Fruit fly (Drosophila melanogaster): ENCODE data around the gene Btk.

The Btk gene

dm6 chr2L:8211070-8211469, 89.8 kb downstream of the Btk start, which contains the start of gene Ssb-c31a (continued):
- TF ChIP-seq CG12769 (tag; optimal IDR thresholded peaks at IDR 0.05) (peak; percentile 41), CG9876 (GFP tag; optimal IDR thresholded peaks at IDR 0.05) (no peak), vnd (GFP tag; IDR thresholded peaks at IDR 0.05; ENCODE audit: partially characterized antibody) (peak; percentile 70), oc (tag; optimal IDR thresholded peaks at IDR 0.05) (no peak), Sox102F (GFP tag; optimal IDR thresholded peaks at IDR 0.05) (no peak), cg (GFP tag; optimal IDR thresholded peaks at IDR 0.05) (peak; percentile 9), CG14710 (tag; optimal IDR thresholded peaks at IDR 0.05) (peak; percentile 71), CG3407 (GFP tag; optimal IDR thresholded peaks at IDR 0.05) (peak; percentile 18), Doc3 (GFP tag; IDR thresholded peaks at IDR 0.05; ENCODE audit: partially characterized antibody) (peak; percentile 87), GATAe (GFP tag; conservative IDR thresholded peaks at IDR 0.05) (peak; percentile 68), Dfd (GFP tag; optimal IDR thresholded peaks at IDR 0.05) (no peak), CG1024 (GFP tag; IDR thresholded peaks at IDR 0.05) (no peak), Rfx (GFP tag; IDR thresholded peaks at IDR 0.05) (peak; percentile 64), Max (GFP tag; optimal IDR thresholded peaks at IDR 0.05) (peak; percentile 67), Side (GFP tag; optimal IDR thresholded peaks at IDR 0.05) (peak; percentile 48), E2f1 (GFP tag; IDR thresholded peaks at IDR 0.05) (no peak), toy (GFP tag; IDR thresholded peaks at IDR 0.05) (no peak), Dp (GFP tag; optimal IDR thresholded peaks at IDR 0.05) (peak; percentile 68), Fer1 (GFP tag; optimal IDR thresholded peaks at IDR 0.05) (peak; percentile 58), gsb (GFP tag; IDR thresholded peaks at IDR 0.05) (no peak), hbn (GFP tag; IDR thresholded peaks at IDR 0.05; ENCODE audit: partially characterized antibody) (peak; percentile 74), pzg (GFP tag; optimal IDR thresholded peaks at IDR 0.05) (peak; percentile 58), stc (GFP tag; IDR thresholded peaks at IDR 0.05) (no peak), CG10543 (GFP tag; optimal IDR thresholded peaks at IDR 0.05) (peak; percentile 51), Mad (GFP tag; optimal IDR thresholded peaks at IDR 0.05) (peak; percentile 58), Bgb (GFP tag; IDR thresholded peaks at IDR 0.05; ENCODE audit: partially characterized antibody) (peak; percentile 66), CG5180 (GFP tag; optimal IDR thresholded peaks at IDR 0.05) (no peak), her (GFP tag; optimal IDR thresholded peaks at IDR 0.05) (peak; percentile 5), Abd-B (GFP tag; optimal IDR thresholded peaks at IDR 0.05) (peak; percentile 28), zf30C (GFP tag; optimal IDR thresholded peaks at IDR 0.05) (no peak), chn (GFP tag; optimal IDR thresholded peaks at IDR 0.05) (peak; percentile 52), Oaz (GFP tag; IDR thresholded peaks at IDR 0.05) (no peak), CG2678 (tag; optimal IDR thresholded peaks at IDR 0.05) (peak; percentile 53), so (GFP tag; IDR thresholded peaks at IDR 0.05) (0 out of 3 replicates have a peak, but pooled peaks have one; percentile 18), Ravus (GFP tag; IDR thresholded peaks at IDR 0.05) (no peak), HHEX (GFP tag; optimal IDR thresholded peaks at IDR 0.05) (peak; percentile 51), CG30403 (GFP tag; optimal IDR thresholded peaks at IDR 0.05) (peak; percentile 77), CG8281 (tag; optimal IDR thresholded peaks at IDR 0.05) (no peak), CG31441 (GFP tag; IDR thresholded peaks at IDR 0.05) (0 out of 2 replicates have a peak, but pooled peaks have one; percentile 32), CG3838 (GFP tag; optimal IDR thresholded peaks at IDR 0.05) (no peak), trem (tag; optimal IDR thresholded peaks at IDR 0.05) (peak; percentile 75), abd-A (tag; optimal IDR thresholded peaks at IDR 0.05) (no peak), CG18011 (GFP tag; optimal IDR thresholded peaks at IDR 0.05) (peak; percentile 20), Doc2 (GFP tag; IDR thresholded peaks at IDR 0.05) (no peak), Xbp1 (GFP tag; optimal IDR thresholded peaks at IDR 0.05) (peak; percentile 69), CG4282 (GFP tag; optimal IDR thresholded peaks at IDR 0.05) (no peak), hkb (optimal IDR thresholded peaks at IDR 0.05) (no peak), hkb (GFP tag; IDR thresholded peaks at IDR 0.05) (0 out of 2 replicates have a peak, but pooled peaks have one; percentile 34), CG4617 (GFP tag; optimal IDR thresholded peaks at IDR 0.05; ENCODE audit: borderline replicate concordance) (peak; percentile 68), CG15479 (GFP tag; optimal IDR thresholded peaks at IDR 0.05) (peak; percentile 70), ERR (GFP tag; optimal IDR thresholded peaks at IDR 0.05) (peak; percentile 4)

Data from whole organism, embryonic.